Worm (Caenorhabditis elegans): ENCODE data around the gene cec-8.

- TF ChIP-seq drap-1 (GFP tag; optimal IDR thresholded peaks at IDR 0.05): no peak
- no peak for TF ChIP-seq unc-39 (tag; optimal IDR thresholded peaks at IDR 0.05)
- TF ChIP-seq ztf-11 (tag; optimal IDR thresholded peaks at IDR 0.05): no peak
- no peak for TF ChIP-seq lsy-2 (tag; optimal IDR thresholded peaks at IDR 0.05)
- TF ChIP-seq elt-1 (tag; optimal IDR thresholded peaks at IDR 0.05; ENCODE audit: borderline replicate concordance, insufficient read depth): no peak
- TF ChIP-seq blmp-1 (tag; optimal IDR thresholded peaks at IDR 0.05): no peak
- no peak for TF ChIP-seq lin-13 (tag; optimal IDR thresholded peaks at IDR 0.05)
- no peak for TF ChIP-seq ceh-83 (GFP tag; optimal IDR thresholded peaks at IDR 0.05)
Observed at ce11 chrIII:429038-429437, at the start of gene cec-8.

All from whole organism, mixed stage, embryonic.